Fruit fly (Drosophila melanogaster) whole organism, pupa: ENCODE data around the gene zfh1.

ENCODE experiments used
- CG10348 ChIP-seq: fragments of 200-800 bp; sonication (Bioruptor generic); IDR thresholded peaks from 2 replicates; pipeline ENCODE4 v1.3.6; 2022; ENCODE audit warnings: missing biosample characterization, missing genetic modification characterization
- CG14655 ChIP-seq: fragments of 200-800 bp; sonication (Bioruptor generic); optimal IDR thresholded peaks from 3 replicates; lab custom pipeline; 2017; ENCODE audit warnings: mild to moderate bottlenecking, missing biosample characterization, missing genetic modification reagents, missing genetic modification characterization
- CG4496 ChIP-seq: fragments of 200-800 bp; sonication (Bioruptor generic); IDR thresholded peaks from 3 replicates; pipeline ENCODE4 v1.3.6; 2022; ENCODE audit warnings: missing biosample characterization, missing genetic modification characterization
- CG8301 ChIP-seq: fragments of 200-800 bp; sonication (Bioruptor generic); optimal IDR thresholded peaks from 2 replicates; lab custom pipeline; 2018; ENCODE audit warnings: missing biosample characterization, mild to moderate bottlenecking, missing genetic modification characterization
- EcR ChIP-seq: fragments of 200-800 bp; sonication (Bioruptor generic); optimal IDR thresholded peaks from 3 replicates; lab custom pipeline; 2019; ENCODE audit warnings: missing biosample characterization, missing genetic modification characterization, mild to moderate bottlenecking, moderate library complexity, missing genetic modification reagents
- Ets98B ChIP-seq: fragments of 200-800 bp; sonication (Bioruptor generic); IDR thresholded peaks from 2 replicates; pipeline ENCODE4 v1.3.6; 2022; ENCODE audit warnings: missing biosample characterization, missing genetic modification characterization
- Pif1B ChIP-seq: fragments of 200-800 bp; sonication (Bioruptor generic); optimal IDR thresholded peaks from 3 replicates; lab custom pipeline; 2016; ENCODE audit warnings: missing biosample characterization, missing genetic modification characterization
- Snoo ChIP-seq: fragments of 200-800 bp; sonication (Bioruptor generic); optimal IDR thresholded peaks from 3 replicates; lab custom pipeline; 2017; ENCODE audit warnings: missing biosample characterization, mild to moderate bottlenecking, missing genetic modification characterization, inconsistent platforms
- rn ChIP-seq: fragments of 200-800 bp; sonication (Bioruptor generic); IDR thresholded peaks from 2 replicates; pipeline ENCODE4 v1.3.6; 2022; ENCODE audit warnings: missing biosample characterization, missing genetic modification characterization

dm6 chr3R:30767556-30767955 lies 1.8 kb downstream of the zfh1 start:
- TF ChIP-seq rn (GFP tag; lab: Robert Waterston, UW), result no peak
- no peak for TF ChIP-seq Pif1B (GFP tag; lab: Kevin White, UChicago)
- TF ChIP-seq CG14655, result no peak
- no peak for TF ChIP-seq Ets98B (GFP tag; lab: Robert Waterston, UW)
- TF ChIP-seq Snoo (tag; lab: Kevin White, UChicago), result no peak
- no peak for TF ChIP-seq EcR
- TF ChIP-seq CG8301 (tag; lab: Kevin White, UChicago), result no peak
- TF ChIP-seq CG10348 (GFP tag; lab: Robert Waterston, UW), result no peak
- no peak for TF ChIP-seq CG4496
